Worm (Caenorhabditis elegans) whole organism, young adult: Measurements from ENCODE around the gene C07B5.6.
A peak's percentile ranks its signal among the peaks of the same experiment; 100 is the strongest.

Experiments used
- B0019.2 ChIP-seq: fragments of 200-800 bp; sonication (Bioruptor generic); conservative IDR thresholded peaks from 2 replicates; pipeline ENCODE4 v1.3.6; 2022; ENCODE audit warnings: missing genetic modification reagents, missing genetic modification characterization, missing compliant biosample characterization
- B0261.1 ChIP-seq: sonication (generic microtip); optimal IDR thresholded peaks from 2 replicates; lab custom pipeline; 2016; ENCODE audit warnings: mild to moderate bottlenecking, missing genetic modification characterization, moderate library complexity, missing compliant biosample characterization
- B0336.3 ChIP-seq: fragments of 200-800 bp; sonication (Bioruptor generic); IDR thresholded peaks from 2 replicates; pipeline ENCODE4 v1.3.6; 2022; ENCODE audit warnings: missing genetic modification characterization, missing compliant biosample characterization
- F22D6.2 ChIP-seq: sonication (generic microtip); optimal IDR thresholded peaks from 2 replicates; lab custom pipeline; 2016; ENCODE audit warnings: mild to moderate bottlenecking, missing genetic modification characterization, missing compliant biosample characterization
- F33H1.4 ChIP-seq: fragments of 200-800 bp; sonication (Bioruptor generic); IDR thresholded peaks from 2 replicates; pipeline ENCODE4 v1.3.6; 2022; ENCODE audit warnings: missing genetic modification reagents, missing genetic modification characterization, missing compliant biosample characterization
- F52B5.7 ChIP-seq: sonication (generic microtip); optimal IDR thresholded peaks from 2 replicates; lab custom pipeline; 2016; ENCODE audit warnings: mild to moderate bottlenecking, missing genetic modification characterization, missing compliant biosample characterization
- F55B11.4 ChIP-seq: sonication (generic microtip); optimal IDR thresholded peaks from 2 replicates; lab custom pipeline; 2016; ENCODE audit warnings: missing compliant biosample characterization, missing genetic modification characterization, borderline replicate concordance; ENCODE audit not compliant: insufficient read depth
- F57C9.4 ChIP-seq: sonication (generic microtip); optimal IDR thresholded peaks from 2 replicates; lab custom pipeline; 2017; ENCODE audit warnings: mild to moderate bottlenecking, missing genetic modification characterization, missing compliant biosample characterization
- K11D2.4 ChIP-seq: fragments of 200-800 bp; sonication (Bioruptor generic); IDR thresholded peaks from 2 replicates; pipeline ENCODE4 v1.3.6; 2022; ENCODE audit warnings: missing genetic modification reagents, missing genetic modification characterization, missing compliant biosample characterization
- K12H6.12 ChIP-seq: fragments of 200-800 bp; sonication (Bioruptor generic); optimal IDR thresholded peaks from 2 replicates; lab custom pipeline; 2018; ENCODE audit warnings: mild to moderate bottlenecking, missing genetic modification characterization, missing compliant biosample characterization
- Y67H2A.10 ChIP-seq: fragments of 200-800 bp; sonication (Bioruptor generic); conservative IDR thresholded peaks from 2 replicates; pipeline ENCODE4 v1.3.6; 2022; ENCODE audit warnings: missing genetic modification reagents, missing genetic modification characterization, missing compliant biosample characterization
- Y79H2A.3 ChIP-seq: fragments of 200-800 bp; sonication (Bioruptor generic); conservative IDR thresholded peaks from 2 replicates; pipeline ENCODE4 v1.3.6; 2022; ENCODE audit warnings: missing genetic modification reagents, missing genetic modification characterization, missing compliant biosample characterization
- akir-1 ChIP-seq: fragments of 200-800 bp; sonication (Bioruptor generic); optimal IDR thresholded peaks from 2 replicates; lab custom pipeline; 2018; ENCODE audit warnings: mild to moderate bottlenecking, missing genetic modification characterization, moderate library complexity, missing compliant biosample characterization
- aptf-2 ChIP-seq: fragments of 200-800 bp; sonication (Bioruptor generic); conservative IDR thresholded peaks from 2 replicates; pipeline ENCODE4 v1.3.6; 2022; ENCODE audit warnings: missing genetic modification reagents, missing genetic modification characterization, missing compliant biosample characterization
- aptf-3 ChIP-seq: fragments of 200-800 bp; sonication (Bioruptor generic); IDR thresholded peaks from 2 replicates; pipeline ENCODE4 v1.3.6; 2022; ENCODE audit warnings: missing genetic modification characterization, missing compliant biosample characterization
- atf-7 ChIP-seq: sonication (generic microtip); optimal IDR thresholded peaks from 2 replicates; lab custom pipeline; 2017; ENCODE audit warnings: mild to moderate bottlenecking, missing genetic modification characterization, missing compliant biosample characterization
- cebp-1 ChIP-seq, 2 experiments: fragments of 200-800 bp in 1 of 2; sonication (Bioruptor generic) in 1 of 2; sonication (generic microtip) in 1 of 2; IDR thresholded peaks in 1 of 2; optimal IDR thresholded peaks in 1 of 2; 2 replicates each; pipeline versions ENCODE4 v1.3.6 to Lab custom; 2017 to 2022; ENCODE audit warnings: missing compliant biosample characterization in 2 of 2, missing genetic modification characterization in 2 of 2, mild to moderate bottlenecking in 1 of 2, missing genetic modification reagents in 1 of 2, moderate library complexity in 1 of 2
- ceh-91 ChIP-seq: fragments of 200-800 bp; sonication (Bioruptor generic); IDR thresholded peaks from 2 replicates; pipeline ENCODE4 v1.3.6; 2022; ENCODE audit warnings: missing genetic modification reagents, missing genetic modification characterization, missing compliant biosample characterization
- dpl-1 ChIP-seq: fragments of 150-350 bp; optimal IDR thresholded peaks from 2 replicates; lab custom pipeline; 2014; ENCODE audit warnings: missing biosample characterization, missing genetic modification reagents, missing genetic modification characterization
- egl-44 ChIP-seq: fragments of 200-800 bp; sonication (Bioruptor generic); IDR thresholded peaks from 2 replicates; pipeline ENCODE4 v1.3.6; 2022; ENCODE audit warnings: missing genetic modification reagents, missing genetic modification characterization, missing compliant biosample characterization
- hlh-12 ChIP-seq: sonication (generic microtip); optimal IDR thresholded peaks from 2 replicates; lab custom pipeline; 2016; ENCODE audit warnings: missing genetic modification characterization, missing compliant biosample characterization
- hmg-1.2 ChIP-seq: fragments of 200-800 bp; sonication (Bioruptor generic); IDR thresholded peaks from 2 replicates; pipeline ENCODE4 v1.3.6; 2022; ENCODE audit warnings: missing genetic modification reagents, missing genetic modification characterization, missing compliant biosample characterization
- hsf-1 ChIP-seq: fragments of 200-800 bp; sonication (Bioruptor generic); IDR thresholded peaks from 2 replicates; pipeline ENCODE4 v1.3.6; 2022; ENCODE audit warnings: missing genetic modification reagents, missing genetic modification characterization, missing compliant biosample characterization
- lin-26 ChIP-seq: fragments of 200-800 bp; sonication (Bioruptor generic); IDR thresholded peaks from 2 replicates; pipeline ENCODE4 v1.3.6; 2022; ENCODE audit warnings: missing genetic modification reagents, missing genetic modification characterization, missing compliant biosample characterization
- lin-35 ChIP-seq, 3 experiments: fragments of 150-350 bp in 2 of 3; sonication (generic microtip) in 1 of 3; optimal IDR thresholded peaks; 2 replicates each; lab custom pipeline; 2014 to 2018; ENCODE audit warnings: missing biosample characterization in 3 of 3, missing genetic modification characterization in 3 of 3, missing genetic modification reagents in 3 of 3
- lsy-27 ChIP-seq: sonication (generic microtip); optimal IDR thresholded peaks from 2 replicates; lab custom pipeline; 2017; ENCODE audit warnings: missing genetic modification characterization, mild to moderate bottlenecking, missing compliant biosample characterization, antibody characterized with exemption, missing genotype, borderline replicate concordance; ENCODE audit not compliant: insufficient read depth
- nfya-1 ChIP-seq: sonication (generic microtip); optimal IDR thresholded peaks from 2 replicates; lab custom pipeline; 2017; ENCODE audit warnings: antibody characterized with exemption, missing compliant biosample characterization, missing genetic modification characterization, borderline replicate concordance; ENCODE audit not compliant: insufficient read depth
- nfya-2 ChIP-seq: fragments of 200-800 bp; sonication (Bioruptor generic); IDR thresholded peaks from 2 replicates; pipeline ENCODE4 v1.3.6; 2022; ENCODE audit warnings: missing genetic modification reagents, missing genetic modification characterization, missing compliant biosample characterization
- nfyb-1 ChIP-seq: fragments of 200-800 bp; sonication (Bioruptor generic); IDR thresholded peaks from 2 replicates; pipeline ENCODE4 v1.3.6; 2022; ENCODE audit warnings: missing genetic modification reagents, missing genetic modification characterization, missing compliant biosample characterization
- nhr-120 ChIP-seq: fragments of 200-800 bp; sonication (Bioruptor generic); IDR thresholded peaks from 2 replicates; pipeline ENCODE4 v1.3.6; 2022; ENCODE audit warnings: missing genetic modification characterization, missing compliant biosample characterization
- nhr-27 ChIP-seq: fragments of 200-800 bp; sonication (Bioruptor generic); optimal IDR thresholded peaks from 2 replicates; lab custom pipeline; 2018; ENCODE audit warnings: mild to moderate bottlenecking, missing genetic modification characterization, moderate library complexity, missing compliant biosample characterization
- repo-1 ChIP-seq: sonication (generic microtip); optimal IDR thresholded peaks from 2 replicates; lab custom pipeline; 2017; ENCODE audit warnings: mild to moderate bottlenecking, missing genetic modification characterization, missing compliant biosample characterization
- sdz-38 ChIP-seq: sonication (generic microtip); optimal IDR thresholded peaks from 2 replicates; lab custom pipeline; 2016; ENCODE audit warnings: missing genotype, missing genetic modification characterization, missing compliant biosample characterization
- snpc-1.3 ChIP-seq: sonication (generic microtip); optimal IDR thresholded peaks from 2 replicates; lab custom pipeline; 2017; ENCODE audit warnings: missing genetic modification characterization, mild to moderate bottlenecking, missing compliant biosample characterization, antibody characterized with exemption, moderate library complexity, missing genotype, missing genetic modification reagents; ENCODE audit not compliant: insufficient read depth
- snpc-4 ChIP-seq, 5 experiments: fragments of 150-350 bp in 1 of 5; sonication (generic microtip) in 4 of 5; optimal IDR thresholded peaks; 2 replicates each; lab custom pipeline; 2014 to 2018; ENCODE audit warnings: missing genetic modification characterization in 5 of 5, missing biosample characterization in 3 of 5, antibody characterized with exemption in 2 of 5, mild to moderate bottlenecking in 2 of 5, missing compliant biosample characterization in 2 of 5, missing genotype in 2 of 5, moderate library complexity in 2 of 5, missing genetic modification reagents in 1 of 5
- unc-130 ChIP-seq: sonication (generic microtip); optimal IDR thresholded peaks from 2 replicates; lab custom pipeline; 2016; ENCODE audit warnings: missing genetic modification reagents, missing genetic modification characterization, missing compliant biosample characterization
- xnd-1 ChIP-seq: sonication (generic microtip); optimal IDR thresholded peaks from 2 replicates; lab custom pipeline; 2016; ENCODE audit warnings: missing genotype, missing genetic modification reagents, missing genetic modification characterization, missing compliant biosample characterization
- zfh-2 ChIP-seq: fragments of 200-800 bp; sonication (Bioruptor generic); conservative IDR thresholded peaks from 2 replicates; pipeline ENCODE4 v1.3.6; 2022; ENCODE audit warnings: missing genetic modification reagents, missing genetic modification characterization, missing compliant biosample characterization
- ztf-18 ChIP-seq: sonication (generic microtip); optimal IDR thresholded peaks from 2 replicates; lab custom pipeline; 2016; ENCODE audit warnings: missing genotype, mild to moderate bottlenecking, missing genetic modification characterization, missing compliant biosample characterization
- ztf-28 ChIP-seq: fragments of 200-800 bp; sonication (Bioruptor generic); IDR thresholded peaks from 2 replicates; pipeline ENCODE4 v1.3.6; 2022; ENCODE audit warnings: missing genetic modification reagents, missing genetic modification characterization, missing compliant biosample characterization

C07B5.6 gene

DNA sequence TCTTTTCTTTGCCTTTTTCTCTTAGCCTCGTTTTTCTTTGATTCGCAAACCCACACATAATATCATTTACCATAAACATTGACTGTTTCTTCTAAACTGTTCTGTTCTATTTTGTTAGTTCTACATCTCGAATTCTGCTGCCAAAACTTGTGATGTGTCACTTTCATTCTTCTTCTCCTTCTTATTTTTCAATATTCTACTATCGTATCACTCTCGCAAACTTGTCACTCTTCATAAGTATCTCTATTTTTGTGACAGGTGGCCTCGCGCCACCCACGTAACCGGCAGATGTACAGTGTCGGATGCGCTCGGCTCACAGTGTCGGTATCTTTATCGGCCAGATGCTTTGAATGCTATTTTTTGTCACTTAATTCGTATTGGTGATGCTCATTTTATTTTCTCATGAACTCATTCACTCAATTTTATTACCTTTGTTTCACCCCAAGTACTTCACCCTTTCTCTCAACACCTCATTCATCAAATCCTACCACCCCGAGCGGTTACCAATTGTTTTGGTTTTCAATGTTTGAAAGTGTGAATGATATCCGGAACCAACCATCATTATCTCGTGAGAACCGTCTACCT is 10.3 kb upstream of the C07B5.6 start (continued):
- TF ChIP-seq hsf-1 (GFP tag; lab: Robert Waterston, UW) (no peak), F57C9.4 (tag; lab: Kevin White, UChicago) (no peak), snpc-1.3 (tag; lab: Kevin White, UChicago) (no peak)

DNA sequence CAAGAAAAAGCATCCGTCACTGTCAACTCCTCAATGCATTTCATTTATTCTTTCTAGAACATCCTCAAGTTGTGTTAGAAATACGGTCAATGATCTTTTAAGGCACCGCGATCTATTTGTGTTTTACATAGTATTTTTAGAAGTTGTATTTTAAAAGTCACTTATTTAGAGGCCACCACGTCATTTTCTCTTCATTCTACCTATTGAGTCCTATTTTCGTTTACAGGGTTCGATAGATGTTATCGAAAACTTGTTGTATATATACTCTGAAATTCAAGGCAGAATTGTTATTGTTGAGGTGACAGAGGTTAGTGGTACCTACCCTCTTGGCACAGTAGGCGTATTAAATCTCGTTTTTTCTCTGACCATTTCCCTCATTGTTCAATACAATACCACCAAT is 9.3 kb upstream of the C07B5.6 start:
- TF ChIP-seq akir-1 (no peak), K12H6.12 (no peak), egl-44 (GFP tag; lab: Robert Waterston, UW) (no peak), lin-35 (GFP tag; optimal IDR thresholded peaks at IDR 0.05; lab: Kevin White, UChicago) (no peak), xnd-1 (no peak), F33H1.4 (GFP tag; lab: Robert Waterston, UW) (no peak), K11D2.4 (GFP tag; lab: Robert Waterston, UW) (no peak), hlh-12 (tag; lab: Kevin White, UChicago) (no peak), F22D6.2 (tag; lab: Kevin White, UChicago) (no peak), nhr-120 (GFP tag; lab: Robert Waterston, UW) (no peak), Y79H2A.3 (GFP tag; lab: Robert Waterston, UW) (no peak)

DNA sequence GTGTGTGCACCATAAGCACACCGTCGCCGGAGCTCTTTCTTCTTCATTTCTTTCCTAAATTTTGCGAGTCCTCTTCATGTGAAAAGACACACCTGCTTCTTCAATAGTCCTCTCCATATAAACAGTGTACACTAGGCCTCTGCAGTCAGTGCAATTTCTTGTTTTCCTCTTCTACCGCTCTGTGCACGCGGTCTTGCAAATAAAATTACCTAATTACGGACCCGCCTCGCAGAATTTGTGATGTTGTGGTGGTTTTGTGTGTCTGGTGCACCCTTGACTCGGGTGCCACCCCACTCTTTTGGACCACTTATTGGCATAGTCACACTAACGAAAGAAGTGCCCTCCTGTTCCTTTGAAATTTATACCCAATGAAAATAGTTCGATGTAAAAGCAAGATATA is 8.9 kb upstream of the C07B5.6 start:
- TF ChIP-seq F55B11.4 (tag; lab: Kevin White, UChicago) (no peak), B0261.1 (tag; lab: Kevin White, UChicago) (no peak), B0019.2 (GFP tag; lab: Robert Waterston, UW) (no peak), Y67H2A.10 (no peak), F52B5.7 (tag; lab: Kevin White, UChicago) (no peak), nfyb-1 (GFP tag; lab: Robert Waterston, UW) (no peak), snpc-4 (GFP tag; optimal IDR thresholded peaks at IDR 0.05; lab: Kevin White, UChicago) (no peak), snpc-4 (tag; optimal IDR thresholded peaks at IDR 0.05; lab: Kevin White, UChicago) (no peak), aptf-2 (GFP tag; lab: Robert Waterston, UW) (no peak), atf-7 (tag; lab: Kevin White, UChicago) (no peak), hmg-1.2 (GFP tag; lab: Robert Waterston, UW) (no peak), ztf-18 (tag; lab: Kevin White, UChicago) (no peak), dpl-1 (no peak), K12H6.12 (no peak)

DNA sequence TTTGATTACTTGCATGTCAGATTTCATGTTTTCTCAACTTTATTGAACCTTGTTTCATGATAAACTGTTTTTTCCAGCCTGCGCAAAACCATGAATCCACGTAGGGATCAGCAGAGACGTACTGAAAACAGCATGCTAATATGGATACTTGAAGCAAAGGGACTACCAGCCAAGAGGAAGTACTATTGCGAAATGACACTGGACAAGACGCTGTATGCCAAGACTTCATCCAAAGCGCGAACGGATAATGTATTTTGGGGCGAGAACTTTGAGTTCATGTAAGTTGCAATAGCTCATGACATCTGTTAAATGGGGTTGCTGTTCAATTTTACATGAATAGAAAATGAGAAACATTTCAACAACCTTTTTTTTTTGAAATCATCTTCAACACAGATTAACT is 8.4 kb upstream of the C07B5.6 start:
- TF ChIP-seq cebp-1 (GFP tag; IDR thresholded peaks at IDR 0.05; lab: Robert Waterston, UW) = no peak
- TF ChIP-seq cebp-1 (tag; optimal IDR thresholded peaks at IDR 0.05; lab: Kevin White, UChicago) = peak; percentile 51
- TF ChIP-seq ztf-28 = no peak
- no peak for TF ChIP-seq B0336.3 (GFP tag; lab: Robert Waterston, UW)

DNA sequence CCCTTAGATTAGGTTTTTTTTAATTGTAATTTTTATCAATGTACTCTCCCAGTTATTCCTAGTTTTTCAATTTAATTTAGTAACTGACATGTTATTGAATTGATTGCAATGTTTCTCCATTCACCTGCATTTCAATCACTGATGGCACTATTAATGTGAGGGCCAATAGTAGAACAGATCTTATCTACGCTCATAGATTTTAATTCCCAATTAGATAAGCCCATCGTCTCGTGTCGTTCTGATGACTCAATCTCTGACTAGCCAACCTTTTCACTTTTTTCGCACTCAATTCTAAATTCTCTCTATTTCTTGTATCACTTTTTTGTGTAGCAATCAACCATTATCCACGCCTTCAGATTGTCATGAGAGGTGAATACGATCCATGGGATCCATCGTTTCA is 6.4 kb upstream of the C07B5.6 start:
- TF ChIP-seq ztf-28 (no peak), aptf-3 (GFP tag; lab: Robert Waterston, UW) (no peak), nfya-2 (no peak), hlh-12 (tag; lab: Kevin White, UChicago) (no peak), lsy-27 (tag; lab: Kevin White, UChicago) (no peak), repo-1 (tag; lab: Kevin White, UChicago) (no peak), lin-26 (GFP tag; lab: Robert Waterston, UW) (no peak), xnd-1 (no peak), unc-130 (no peak), nhr-27 (tag; lab: Kevin White, UChicago) (no peak), nhr-120 (GFP tag; lab: Robert Waterston, UW) (no peak), zfh-2 (GFP tag; lab: Robert Waterston, UW) (no peak), nfya-1 (tag; lab: Kevin White, UChicago) (no peak), B0261.1 (tag; lab: Kevin White, UChicago) (no peak), ceh-91 (GFP tag; lab: Robert Waterston, UW) (no peak), K12H6.12 (no peak), sdz-38 (tag; lab: Kevin White, UChicago) (no peak)
